Worm (Caenorhabditis elegans): ENCODE data around the gene F57H12.6.

Gene F57H12.6

ce11 chrIV:7931873-7932272 lies 44.2 kb downstream of the F57H12.6 start:
- no peak for TF ChIP-seq T23F11.4 (GFP tag; optimal IDR thresholded peaks at IDR 0.05)
- no peak for TF ChIP-seq ets-4 (tag; optimal IDR thresholded peaks at IDR 0.05)
- no peak for TF ChIP-seq fax-1 (tag; optimal IDR thresholded peaks at IDR 0.05)
- TF ChIP-seq Y22D7AL.16 (tag; optimal IDR thresholded peaks at IDR 0.05): no peak
- TF ChIP-seq sox-4 (tag; optimal IDR thresholded peaks at IDR 0.05): no peak
- TF ChIP-seq pax-1 (tag; optimal IDR thresholded peaks at IDR 0.05): no peak
- TF ChIP-seq ttx-3 (tag; optimal IDR thresholded peaks at IDR 0.05): no peak
- no peak for TF ChIP-seq ceh-48 (tag; optimal IDR thresholded peaks at IDR 0.05)
- TF ChIP-seq gmeb-2 (tag; optimal IDR thresholded peaks at IDR 0.05): no peak
- TF ChIP-seq hlh-6 (tag; optimal IDR thresholded peaks at IDR 0.05): no peak
- TF ChIP-seq mec-3 (tag; optimal IDR thresholded peaks at IDR 0.05; ENCODE audit: borderline replicate concordance): no peak
- TF ChIP-seq syd-9 (tag; optimal IDR thresholded peaks at IDR 0.05): no peak
- TF ChIP-seq fkh-10 (GFP tag; optimal IDR thresholded peaks at IDR 0.05): no peak
- no peak for TF ChIP-seq unc-42 (tag; optimal IDR thresholded peaks at IDR 0.05)
- TF ChIP-seq tbx-2 (tag; optimal IDR thresholded peaks at IDR 0.05): no peak

DNA sequence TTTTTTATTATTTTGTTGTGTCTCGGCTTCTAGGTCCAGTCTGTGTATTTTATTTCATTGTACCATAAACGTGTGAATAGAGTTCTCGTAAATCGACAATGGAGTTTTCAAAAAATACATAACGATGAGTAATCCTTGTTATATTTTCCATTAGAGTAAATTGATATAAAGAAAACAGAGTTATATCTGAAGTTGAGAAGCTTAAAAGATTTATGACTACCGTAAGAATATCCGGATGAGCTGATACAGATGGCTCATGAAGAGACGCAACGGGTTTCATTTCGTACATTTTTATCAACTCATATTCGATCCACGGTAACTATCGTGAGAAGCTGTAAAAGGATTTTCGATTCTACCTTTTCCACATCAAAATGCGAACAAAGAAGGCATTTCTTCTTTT lies 48.3 kb downstream of the F57H12.6 start, which contains the start of gene gcy-8:
gcy-8 (plus strand) TSS at position 301 of the 400 bp plus-strand sequence.
- TF ChIP-seq dve-1 (tag; optimal IDR thresholded peaks at IDR 0.05) (no peak), pha-2 (tag; optimal IDR thresholded peaks at IDR 0.05) (no peak), T23F11.4 (GFP tag; optimal IDR thresholded peaks at IDR 0.05) (no peak), pax-1 (tag; optimal IDR thresholded peaks at IDR 0.05) (no peak), ceh-18 (tag; optimal IDR thresholded peaks at IDR 0.05) (no peak), unc-42 (tag; optimal IDR thresholded peaks at IDR 0.05) (no peak), tbx-7 (tag; optimal IDR thresholded peaks at IDR 0.05) (no peak), rnt-1 (tag; optimal IDR thresholded peaks at IDR 0.05) (no peak), ceh-48 (tag; optimal IDR thresholded peaks at IDR 0.05) (no peak), Y22D7AL.16 (tag; optimal IDR thresholded peaks at IDR 0.05) (no peak), ref-2 (tag; optimal IDR thresholded peaks at IDR 0.05) (no peak), pqm-1 (tag; optimal IDR thresholded peaks at IDR 0.05) (no peak), unc-55 (GFP tag; optimal IDR thresholded peaks at IDR 0.05) (no peak), npax-4 (tag; optimal IDR thresholded peaks at IDR 0.05) (no peak), ceh-14 (tag; optimal IDR thresholded peaks at IDR 0.05) (no peak), pha-4 (tag; optimal IDR thresholded peaks at IDR 0.05) (no peak)

DNA sequence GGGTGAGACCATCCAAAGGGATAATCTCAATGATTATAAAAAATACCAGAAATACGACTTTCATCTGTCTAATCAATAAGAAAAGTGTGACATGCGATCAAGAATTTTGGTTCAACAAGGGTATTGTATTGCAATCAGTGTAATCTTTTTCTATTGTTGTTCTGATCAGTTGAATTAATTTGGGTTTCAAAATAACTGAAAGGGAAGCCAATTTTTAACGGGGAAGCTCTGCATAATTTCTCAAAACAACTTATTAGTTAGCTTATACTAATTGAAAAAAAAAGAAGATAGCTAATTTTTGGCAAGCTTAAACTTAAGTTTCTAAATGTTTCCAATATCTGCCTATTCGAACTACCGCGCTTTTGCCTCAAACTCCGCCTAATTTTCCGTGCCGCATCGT lies 48.9 kb downstream of the F57H12.6 start, which contains the start of gene C49H3.12:
C49H3.12 (minus strand) TSS at position 101 of the 400 bp plus-strand sequence.
- TF ChIP-seq npax-4 (tag; optimal IDR thresholded peaks at IDR 0.05): no peak
- TF ChIP-seq dve-1 (tag; optimal IDR thresholded peaks at IDR 0.05): no peak
- no peak for TF ChIP-seq ceh-6 (GFP tag; optimal IDR thresholded peaks at IDR 0.05)
- TF ChIP-seq ceh-45 (GFP tag; IDR thresholded peaks at IDR 0.05): no peak

- TF ChIP-seq odd-2 (tag; optimal IDR thresholded peaks at IDR 0.05) (no peak), nfya-1 (tag; optimal IDR thresholded peaks at IDR 0.05) (peak; percentile 11)
Observed at ce11 chrIV:7926102-7926840, 49.8 kb downstream of the F57H12.6 start, which contains the start of gene rps-2. TSS of gene rps-2 (minus strand) at chrIV:7926391.
